Fruit fly (Drosophila melanogaster) whole organism, prepupa: ENCODE data around the gene CG12672.

ENCODE experiments used
- Blimp-1 ChIP-seq: fragments of 200-800 bp; sonication (Bioruptor generic); optimal IDR thresholded peaks from 3 replicates; lab custom pipeline; 2017; ENCODE audit warnings: missing biosample characterization, missing genetic modification characterization, mild to moderate bottlenecking, moderate library complexity, missing genetic modification reagents
- CG10631 ChIP-seq: fragments of 200-800 bp; sonication (Bioruptor generic); optimal IDR thresholded peaks from 2 replicates; lab custom pipeline; 2016; ENCODE audit warnings: missing biosample characterization, missing genetic modification characterization
- CG11294 ChIP-seq: fragments of 200-800 bp; sonication (Bioruptor generic); IDR thresholded peaks from 2 replicates; pipeline ENCODE4 v1.3.6; 2022; ENCODE audit warnings: missing biosample characterization, missing genetic modification characterization
- CG11762 ChIP-seq: fragments of 200-800 bp; sonication (Bioruptor generic); optimal IDR thresholded peaks from 3 replicates; lab custom pipeline; 2016; ENCODE audit warnings: missing biosample characterization, missing genetic modification characterization; ENCODE audit not compliant: insufficient read depth
- CG11902 ChIP-seq: fragments of 200-800 bp; sonication (Bioruptor generic); optimal IDR thresholded peaks from 3 replicates; lab custom pipeline; 2016; ENCODE audit warnings: missing biosample characterization, missing genetic modification characterization
- CG15336 ChIP-seq: fragments of 200-800 bp; sonication (Bioruptor generic); IDR thresholded peaks from 2 replicates; pipeline ENCODE4 v1.3.6; 2022; ENCODE audit warnings: missing biosample characterization, missing genetic modification characterization
- CG16779 ChIP-seq: fragments of 200-800 bp; sonication (Bioruptor generic); optimal IDR thresholded peaks from 3 replicates; lab custom pipeline; 2017; ENCODE audit warnings: missing biosample characterization, mild to moderate bottlenecking, missing genetic modification characterization
- CG3032 ChIP-seq: fragments of 200-800 bp; optimal IDR thresholded peaks from 2 replicates; lab custom pipeline; 2019; ENCODE audit warnings: missing biosample characterization, mild to moderate bottlenecking, missing genetic modification characterization, moderate library complexity
- CG32006 ChIP-seq: fragments of 200-800 bp; sonication (Bioruptor generic); optimal IDR thresholded peaks from 3 replicates; lab custom pipeline; 2017; ENCODE audit warnings: missing biosample characterization, mild to moderate bottlenecking, missing genetic modification characterization
- CG3919 ChIP-seq: fragments of 200-800 bp; sonication (Bioruptor generic); optimal IDR thresholded peaks from 3 replicates; lab custom pipeline; 2016; ENCODE audit warnings: missing biosample characterization, missing genetic modification characterization
- CG6163 ChIP-seq: fragments of 200-800 bp; sonication (Bioruptor generic); IDR thresholded peaks from 3 replicates; pipeline ENCODE4 v1.3.6; 2022; ENCODE audit warnings: missing biosample characterization, missing genetic modification characterization
- CG6276 ChIP-seq: fragments of 200-800 bp; sonication (Bioruptor generic); optimal IDR thresholded peaks from 2 replicates; lab custom pipeline; 2017; ENCODE audit warnings: missing biosample characterization, mild to moderate bottlenecking, missing genetic modification characterization
- CG6792 ChIP-seq: fragments of 200-800 bp; sonication (Bioruptor generic); optimal IDR thresholded peaks from 3 replicates; lab custom pipeline; 2016; ENCODE audit warnings: missing biosample characterization, missing genetic modification characterization
- CG6808 ChIP-seq: fragments of 200-800 bp; sonication (Bioruptor generic); optimal IDR thresholded peaks from 3 replicates; lab custom pipeline; 2017; ENCODE audit warnings: missing biosample characterization, missing genetic modification characterization, mild to moderate bottlenecking, moderate library complexity, missing genetic modification reagents
- CG6854 ChIP-seq: fragments of 200-800 bp; sonication (Bioruptor generic); optimal IDR thresholded peaks from 2 replicates; lab custom pipeline; 2017; ENCODE audit warnings: missing biosample characterization, mild to moderate bottlenecking, missing genetic modification characterization
- CG8119 ChIP-seq: fragments of 200-800 bp; sonication (Bioruptor generic); IDR thresholded peaks from 3 replicates; pipeline ENCODE4 v1.3.6; 2022; ENCODE audit warnings: missing biosample characterization, missing genetic modification characterization
- CG8319 ChIP-seq: fragments of 200-800 bp; sonication (Bioruptor generic); optimal IDR thresholded peaks from 3 replicates; lab custom pipeline; 2016; ENCODE audit warnings: missing biosample characterization, missing genetic modification characterization
- CG8632 ChIP-seq: fragments of 200-800 bp; sonication (Bioruptor generic); optimal IDR thresholded peaks from 3 replicates; lab custom pipeline; 2016; ENCODE audit warnings: missing biosample characterization, missing genetic modification characterization
- CG9139 ChIP-seq: fragments of 200-800 bp; sonication (Bioruptor generic); optimal IDR thresholded peaks from 3 replicates; lab custom pipeline; 2017; ENCODE audit warnings: missing biosample characterization, mild to moderate bottlenecking, missing genetic modification characterization
- Eip78C ChIP-seq: fragments of 200-800 bp; sonication (Bioruptor generic); peaks from one replicate; lab custom pipeline; 2016; ENCODE audit warnings: missing biosample characterization, missing genetic modification characterization
- Eip93F ChIP-seq: fragments of 200-800 bp; sonication (Bioruptor generic); optimal IDR thresholded peaks from 2 replicates; lab custom pipeline; 2016; ENCODE audit warnings: missing biosample characterization, mild to moderate bottlenecking, missing genetic modification characterization
- Ets96B ChIP-seq: fragments of 200-800 bp; optimal IDR thresholded peaks from 2 replicates; lab custom pipeline; 2019; ENCODE audit warnings: missing biosample characterization, mild to moderate bottlenecking, missing genetic modification characterization, moderate library complexity
- Gug ChIP-seq: fragments of 200-800 bp; sonication (Bioruptor generic); IDR thresholded peaks from 2 replicates; pipeline ENCODE4 v1.3.6; 2022; ENCODE audit warnings: missing biosample characterization, missing genetic modification characterization
- Hr38 ChIP-seq: sonication (Bioruptor generic); optimal IDR thresholded peaks from 2 replicates; lab custom pipeline; 2016; ENCODE audit warnings: missing biosample characterization, missing genetic modification characterization
- Hr39 ChIP-seq: fragments of 200-800 bp; sonication (Bioruptor generic); optimal IDR thresholded peaks from 2 replicates; lab custom pipeline; 2016; ENCODE audit warnings: missing biosample characterization, missing genetic modification characterization
- Hr4 ChIP-seq: fragments of 200-800 bp; sonication (Bioruptor generic); optimal IDR thresholded peaks from 3 replicates; lab custom pipeline; 2016; ENCODE audit warnings: missing biosample characterization, missing genetic modification characterization
- Lpt ChIP-seq: fragments of 200-800 bp; sonication (Bioruptor generic); optimal IDR thresholded peaks from 3 replicates; lab custom pipeline; 2016; ENCODE audit warnings: missing biosample characterization, missing genetic modification characterization
- Met ChIP-seq: fragments of 200-800 bp; sonication (Bioruptor generic); optimal IDR thresholded peaks from 3 replicates; lab custom pipeline; 2016; ENCODE audit warnings: missing biosample characterization, missing genetic modification characterization
- OdsH ChIP-seq: fragments of 200-800 bp; sonication (Bioruptor generic); optimal IDR thresholded peaks from 3 replicates; lab custom pipeline; 2016; ENCODE audit warnings: missing biosample characterization, missing genetic modification characterization
- Smox ChIP-seq: fragments of 200-800 bp; sonication (Bioruptor generic); optimal IDR thresholded peaks from 3 replicates; lab custom pipeline; 2016; ENCODE audit warnings: missing biosample characterization, missing genetic modification characterization
- achi ChIP-seq: fragments of 200-800 bp; sonication (Bioruptor generic); optimal IDR thresholded peaks from 3 replicates; lab custom pipeline; 2016; ENCODE audit warnings: missing biosample characterization, missing genetic modification characterization
- acj6 ChIP-seq: fragments of 200-800 bp; sonication (Bioruptor generic); optimal IDR thresholded peaks from 3 replicates; lab custom pipeline; 2016; ENCODE audit warnings: missing biosample characterization, missing genetic modification characterization
- cyc ChIP-seq: fragments of 200-800 bp; sonication (Bioruptor generic); optimal IDR thresholded peaks from 3 replicates; lab custom pipeline; 2016; ENCODE audit warnings: missing biosample characterization, missing genetic modification characterization
- dac ChIP-seq: fragments of 200-800 bp; sonication (Bioruptor generic); optimal IDR thresholded peaks from 2 replicates; lab custom pipeline; 2017; ENCODE audit warnings: missing biosample characterization, mild to moderate bottlenecking, missing genetic modification characterization
- eg ChIP-seq: fragments of 200-800 bp; sonication (Bioruptor generic); IDR thresholded peaks from 3 replicates; pipeline ENCODE4 v1.3.6; 2022; ENCODE audit warnings: missing biosample characterization, missing genetic modification characterization
- fd59A ChIP-seq: fragments of 200-800 bp; sonication (Bioruptor generic); optimal IDR thresholded peaks from 2 replicates; lab custom pipeline; 2017; ENCODE audit warnings: missing biosample characterization, mild to moderate bottlenecking, missing genetic modification characterization, missing genetic modification reagents
- fkh ChIP-seq: fragments of 200-800 bp; sonication (Bioruptor generic); optimal IDR thresholded peaks from 3 replicates; lab custom pipeline; 2017; ENCODE audit warnings: missing biosample characterization, mild to moderate bottlenecking, missing genetic modification characterization, moderate library complexity
- lz ChIP-seq: fragments of 200-800 bp; sonication (Bioruptor generic); optimal IDR thresholded peaks from 3 replicates; lab custom pipeline; 2016; ENCODE audit warnings: missing biosample characterization, missing genetic modification characterization
- net ChIP-seq: fragments of 200-800 bp; sonication (Bioruptor generic); optimal IDR thresholded peaks from 3 replicates; lab custom pipeline; 2016; ENCODE audit warnings: missing biosample characterization, missing genetic modification characterization
- pdm3 ChIP-seq: fragments of 200-800 bp; sonication (Bioruptor generic); optimal IDR thresholded peaks from 3 replicates; lab custom pipeline; 2016; ENCODE audit warnings: missing biosample characterization, missing genetic modification characterization
- salr ChIP-seq, 2 experiments: fragments of 200-800 bp; sonication (Bioruptor generic); optimal IDR thresholded peaks; 3 replicates each; lab custom pipeline; 2016 to 2018; ENCODE audit warnings: missing biosample characterization in 2 of 2, missing genetic modification characterization in 2 of 2, mild to moderate bottlenecking in 1 of 2
- svp ChIP-seq: fragments of 200-800 bp; sonication (Bioruptor generic); peaks from one replicate; lab custom pipeline; 2016; ENCODE audit warnings: missing biosample characterization, missing genetic modification characterization
- topi ChIP-seq: fragments of 200-800 bp; sonication (Bioruptor generic); optimal IDR thresholded peaks from 3 replicates; lab custom pipeline; 2016; ENCODE audit warnings: missing biosample characterization, missing genetic modification characterization

CG12672 gene

DNA sequence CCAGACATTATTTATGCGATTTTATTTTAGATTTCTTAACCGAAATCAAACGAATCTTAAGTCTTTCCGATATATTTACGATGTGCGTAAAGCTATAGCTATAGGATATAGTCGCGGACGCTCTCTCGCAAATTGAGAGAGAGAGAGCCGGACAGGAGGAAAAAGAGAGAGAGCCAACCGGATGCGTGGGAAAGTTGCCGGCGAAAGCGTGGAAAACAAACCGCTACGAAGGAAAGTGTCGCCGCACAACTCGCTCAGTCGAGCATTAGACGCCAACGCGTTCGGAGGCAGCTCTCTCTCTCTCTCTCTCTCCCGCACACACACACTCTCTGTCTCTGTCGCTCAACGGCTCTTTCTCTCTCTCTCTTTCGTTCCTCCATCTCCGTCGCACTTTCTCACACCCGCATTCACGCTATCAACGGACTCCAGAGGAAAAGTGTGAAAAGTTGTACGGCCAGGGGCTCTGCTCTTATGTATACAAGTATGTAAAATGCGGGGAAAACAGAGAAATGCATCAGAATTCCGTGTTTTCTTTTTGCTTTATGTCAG, 16.3 kb upstream of the CG12672 start, which contains the start of gene CG6867:
CG6867 (plus strand) TSS at position 256 of the 549 bp plus-strand sequence.
- TF ChIP-seq pdm3 (GFP tag; lab: Kevin White, UChicago) (no peak), CG15336 (GFP tag; lab: Robert Waterston, UW) (peak; percentile 26; the same call in 1 of the 2 replicates), Eip78C (GFP tag; lab: Kevin White, UChicago) (peak; percentile 11)

DNA sequence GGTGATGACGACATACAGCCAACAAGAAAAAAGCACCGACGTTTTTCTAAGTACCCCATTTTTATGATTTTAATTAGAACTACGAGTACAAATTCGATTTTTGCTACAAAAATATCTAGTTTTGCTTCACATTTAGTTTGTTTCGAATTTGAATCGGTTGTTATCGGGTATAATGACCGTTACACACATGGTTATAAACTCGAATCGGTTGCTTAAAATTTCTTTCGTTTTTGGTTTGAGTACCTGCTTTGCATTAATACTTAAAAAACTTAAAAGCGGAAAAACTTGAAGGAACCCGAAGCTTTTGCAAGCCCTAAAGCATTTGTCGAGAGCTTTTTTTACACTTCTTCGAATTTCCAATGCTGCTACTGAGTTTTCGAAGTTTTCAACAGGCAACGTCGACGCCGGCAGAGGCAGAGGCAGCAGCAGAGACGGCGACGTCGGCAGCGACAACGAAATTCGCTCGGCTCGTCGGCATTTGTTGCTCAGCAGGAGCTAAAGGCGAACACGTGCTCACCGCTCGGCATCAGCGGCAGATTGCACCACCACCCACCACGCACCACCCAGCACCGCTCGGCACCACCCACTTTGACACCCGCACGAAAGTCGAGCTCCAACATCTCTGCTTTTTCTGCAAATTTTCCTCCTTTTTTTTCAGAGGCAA, 11.2 kb upstream of the CG12672 start:
- TF ChIP-seq CG9139 (GFP tag; lab: Kevin White, UChicago) (no peak), CG8319 (GFP tag; lab: Kevin White, UChicago) (no peak), CG10631 (GFP tag; lab: Kevin White, UChicago) (no peak), Eip78C (GFP tag; lab: Kevin White, UChicago) (no peak), CG32006 (GFP tag; lab: Kevin White, UChicago) (no peak), CG11762 (GFP tag; lab: Kevin White, UChicago) (no peak), Hr39 (GFP tag; lab: Kevin White, UChicago) (no peak)

DNA sequence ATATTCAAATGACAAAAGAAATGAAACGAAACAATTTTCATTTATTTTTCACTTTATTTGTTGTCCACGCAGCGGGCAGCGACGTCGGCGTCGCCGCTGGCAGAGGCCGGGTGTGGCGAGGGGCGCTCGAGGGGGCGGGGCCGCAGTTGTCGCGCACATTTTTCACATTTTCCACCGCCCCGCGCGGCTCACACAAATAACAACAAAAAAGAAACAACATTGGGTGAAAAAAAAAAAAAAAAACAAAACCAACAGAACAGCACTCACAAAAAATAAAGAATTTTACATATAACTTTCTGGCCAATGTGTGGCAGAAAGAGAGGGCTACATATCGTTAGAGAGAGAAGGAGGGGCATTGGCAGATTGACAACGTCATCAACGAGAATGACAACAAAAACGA, 7.2 kb upstream of the CG12672 start:
- no peak for TF ChIP-seq CG11762 (GFP tag; lab: Kevin White, UChicago)
- TF ChIP-seq CG6854: no peak
- TF ChIP-seq topi (GFP tag; lab: Kevin White, UChicago): no peak
- no peak for TF ChIP-seq CG6808 (GFP tag; lab: Kevin White, UChicago)
- TF ChIP-seq fd59A: no peak
- no peak for TF ChIP-seq svp (GFP tag; lab: Kevin White, UChicago)
- TF ChIP-seq Smox (GFP tag; lab: Kevin White, UChicago): no peak
- TF ChIP-seq Lpt (GFP tag; lab: Kevin White, UChicago): peak; percentile 57
- no peak for TF ChIP-seq CG9139 (GFP tag; lab: Kevin White, UChicago)
- no peak for TF ChIP-seq OdsH (GFP tag; lab: Kevin White, UChicago)
- TF ChIP-seq Eip78C (GFP tag; lab: Kevin White, UChicago): peak; percentile 12
- peak; percentile 64 for TF ChIP-seq Gug (GFP tag; lab: Robert Waterston, UW)
- TF ChIP-seq Ets96B (tag; lab: Kevin White, UChicago): no peak
- TF ChIP-seq cyc (GFP tag; lab: Kevin White, UChicago): no peak
- TF ChIP-seq achi (GFP tag; lab: Kevin White, UChicago): no peak
- no peak for TF ChIP-seq CG16779
- no peak for TF ChIP-seq Hr4 (GFP tag; lab: Kevin White, UChicago)
- TF ChIP-seq fkh (GFP tag; lab: Kevin White, UChicago): no peak
- TF ChIP-seq Hr39 (GFP tag; lab: Kevin White, UChicago): no peak
- peak; percentile 56 for TF ChIP-seq CG6276 (GFP tag; lab: Kevin White, UChicago)
- TF ChIP-seq CG32006 (GFP tag; lab: Kevin White, UChicago): peak; percentile 2
- TF ChIP-seq CG3032 (tag; lab: Kevin White, UChicago): no peak
- no peak for TF ChIP-seq lz (GFP tag; lab: Kevin White, UChicago)
- no peak for TF ChIP-seq CG11902 (GFP tag; lab: Kevin White, UChicago)
- peak; percentile 93 for TF ChIP-seq eg
- peak in 1 of 2 experiments; percentile 14 for TF ChIP-seq salr (GFP tag; optimal IDR thresholded peaks at IDR 0.05; lab: Kevin White, UChicago)
- peak; percentile 6 for TF ChIP-seq net (GFP tag; lab: Kevin White, UChicago)
- peak; percentile 80 for TF ChIP-seq CG15336 (GFP tag; lab: Robert Waterston, UW)
- TF ChIP-seq CG8119 (GFP tag; lab: Robert Waterston, UW): peak; percentile 69
- no peak for TF ChIP-seq Met (GFP tag; lab: Kevin White, UChicago)
- TF ChIP-seq CG8319 (GFP tag; lab: Kevin White, UChicago): no peak
- TF ChIP-seq acj6: no peak
- no peak for TF ChIP-seq CG3919 (GFP tag; lab: Kevin White, UChicago)
- TF ChIP-seq CG11294 (GFP tag; lab: Robert Waterston, UW): no peak
- TF ChIP-seq Blimp-1 (GFP tag; lab: Kevin White, UChicago): no peak
- TF ChIP-seq CG8632 (GFP tag; lab: Kevin White, UChicago): no peak
- TF ChIP-seq Hr38 (GFP tag; lab: Kevin White, UChicago): no peak
- TF ChIP-seq CG10631 (GFP tag; lab: Kevin White, UChicago): no peak
- peak; percentile 83 for TF ChIP-seq CG6163 (GFP tag; lab: Robert Waterston, UW)
- TF ChIP-seq Eip93F (GFP tag; lab: Kevin White, UChicago): no peak
- no peak for TF ChIP-seq dac (GFP tag; lab: Kevin White, UChicago)
- no peak for TF ChIP-seq CG6792 (GFP tag; lab: Kevin White, UChicago)
